Fruit fly (Drosophila melanogaster) whole organism, embryonic: Measurements from ENCODE around the gene CG42536.

ENCODE experiments used
- Bgb ChIP-seq: fragments of 200-800 bp; sonication (Bioruptor generic); IDR thresholded peaks from 2 replicates; pipeline ENCODE4 v1.3.6; 2022; ENCODE audit warnings: missing biosample characterization, missing genetic modification characterization; ENCODE audit not compliant: partially characterized antibody
- CG10274 ChIP-seq: fragments of 200-800 bp; sonication (Bioruptor generic); optimal IDR thresholded peaks from 3 replicates; lab custom pipeline; 2017; ENCODE audit warnings: missing biosample characterization, mild to moderate bottlenecking, missing genetic modification characterization
- CG10366 ChIP-seq: fragments of 200-800 bp; sonication (Bioruptor generic); IDR thresholded peaks from 2 replicates; pipeline ENCODE4 v1.3.6; 2022; ENCODE audit warnings: missing biosample characterization, missing genetic modification characterization
- CG10959 ChIP-seq: fragments of 200-800 bp; sonication (Bioruptor generic); IDR thresholded peaks from 2 replicates; pipeline ENCODE4 v1.3.6; 2022; ENCODE audit warnings: missing biosample characterization, missing genetic modification characterization
- CG13287 ChIP-seq: fragments of 200-800 bp; sonication (Bioruptor generic); IDR thresholded peaks from 2 replicates; pipeline ENCODE4 v1.3.6; 2022; ENCODE audit warnings: missing biosample characterization, missing genetic modification characterization; ENCODE audit not compliant: partially characterized antibody
- CG14441 ChIP-seq: fragments of 200-800 bp; sonication (Bioruptor generic); IDR thresholded peaks from 2 replicates; pipeline ENCODE4 v1.3.6; 2022; ENCODE audit warnings: missing biosample characterization, missing genetic modification characterization
- CG1529 ChIP-seq: fragments of 200-800 bp; sonication (Bioruptor generic); optimal IDR thresholded peaks from 3 replicates; lab custom pipeline; 2018; ENCODE audit warnings: missing biosample characterization, missing genetic modification characterization
- CG15479 ChIP-seq: fragments of 200-800 bp; sonication (Bioruptor generic); optimal IDR thresholded peaks from 3 replicates; lab custom pipeline; 2019; ENCODE audit warnings: missing biosample characterization, mild to moderate bottlenecking, missing genetic modification characterization, moderate library complexity
- CG17328 ChIP-seq: fragments of 200-800 bp; sonication (Bioruptor generic); IDR thresholded peaks from 2 replicates; pipeline ENCODE4 v1.3.6; 2022; ENCODE audit warnings: missing biosample characterization, missing genetic modification characterization
- CG18262 ChIP-seq: fragments of 200-800 bp; optimal IDR thresholded peaks from 3 replicates; lab custom pipeline; 2019; ENCODE audit warnings: missing biosample characterization, mild to moderate bottlenecking, missing genetic modification characterization, moderate library complexity
- CG34224 ChIP-seq: fragments of 200-800 bp; sonication (Bioruptor generic); IDR thresholded peaks from 3 replicates; pipeline ENCODE4 v1.3.6; 2022; ENCODE audit warnings: missing biosample characterization, missing genetic modification characterization; ENCODE audit not compliant: partially characterized antibody
- CG43689 ChIP-seq: fragments of 200-800 bp; sonication (Bioruptor generic); IDR thresholded peaks from 2 replicates; pipeline ENCODE4 v1.3.6; 2022; ENCODE audit warnings: missing biosample characterization, missing genetic modification characterization
- CG4820 ChIP-seq: fragments of 200-800 bp; sonication (Bioruptor generic); optimal IDR thresholded peaks from 3 replicates; lab custom pipeline; 2016; ENCODE audit warnings: missing biosample characterization, missing genetic modification characterization
- CG6175 ChIP-seq: fragments of 200-800 bp; sonication (Bioruptor generic); IDR thresholded peaks from 3 replicates; pipeline ENCODE4 v1.3.6; 2022; ENCODE audit warnings: missing biosample characterization, missing genetic modification characterization
- CG7987 ChIP-seq: fragments of 200-800 bp; sonication (Bioruptor generic); optimal IDR thresholded peaks from 2 replicates; lab custom pipeline; 2018; ENCODE audit warnings: missing biosample characterization, mild to moderate bottlenecking, missing genetic modification characterization, moderate library complexity
- Ets65A ChIP-seq: fragments of 200-800 bp; sonication (Bioruptor generic); peaks from one replicate; lab custom pipeline; 2016; ENCODE audit warnings: missing biosample characterization, missing genetic modification characterization
- H2.0 ChIP-seq: fragments of 200-800 bp; sonication (Bioruptor generic); IDR thresholded peaks from 2 replicates; pipeline ENCODE4 v1.3.6; 2022; ENCODE audit warnings: missing biosample characterization, missing genetic modification characterization
- HLHmδ ChIP-seq: fragments of 200-800 bp; sonication (Bioruptor generic); optimal IDR thresholded peaks from 2 replicates; lab custom pipeline; 2018; ENCODE audit warnings: missing biosample characterization, mild to moderate bottlenecking, missing genetic modification characterization, moderate library complexity
- Hsf ChIP-seq: fragments of 200-800 bp; sonication (Bioruptor generic); optimal IDR thresholded peaks from 3 replicates; lab custom pipeline; 2016; ENCODE audit warnings: missing biosample characterization, missing genetic modification characterization
- Lpt ChIP-seq: fragments of >200 bp; optimal IDR thresholded peaks from 2 replicates; lab custom pipeline; 2018; ENCODE audit warnings: missing biosample characterization, missing genetic modification characterization
- NC2β ChIP-seq: fragments of 200-800 bp; sonication (Bioruptor generic); optimal IDR thresholded peaks from 2 replicates; lab custom pipeline; 2016; ENCODE audit warnings: missing biosample characterization, missing genetic modification characterization
- Sin3A ChIP-seq: fragments of >200 bp; optimal IDR thresholded peaks from 2 replicates; lab custom pipeline; 2018
- Trl ChIP-seq, 3 experiments: fragments of >200 bp in 2 of 3; fragments of 200-800 bp in 1 of 3; sonication (Bioruptor generic) in 1 of 3; optimal IDR thresholded peaks; 2 replicates in 1 of 3; 3 replicates in 2 of 3; lab custom pipeline; 2016 to 2017; ENCODE audit warnings: missing biosample characterization in 1 of 3, missing genetic modification characterization in 1 of 3
- cato ChIP-seq: fragments of 200-800 bp; sonication (Bioruptor generic); optimal IDR thresholded peaks from 2 replicates; lab custom pipeline; 2016; ENCODE audit warnings: missing biosample characterization, missing genetic modification characterization, borderline replicate concordance
- chinmo ChIP-seq: fragments of 200-800 bp; sonication (Bioruptor generic); IDR thresholded peaks from 4 replicates; pipeline ENCODE4 v1.3.6; 2022; ENCODE audit warnings: missing biosample characterization, missing genetic modification characterization; ENCODE audit not compliant: partially characterized antibody
- chn ChIP-seq: fragments of 200-800 bp; sonication (Bioruptor generic); optimal IDR thresholded peaks from 2 replicates; lab custom pipeline; 2016; ENCODE audit warnings: missing biosample characterization, missing genetic modification characterization
- crol ChIP-seq: fragments of 200-800 bp; sonication (Bioruptor generic); IDR thresholded peaks from 2 replicates; pipeline ENCODE4 v1.3.6; 2022; ENCODE audit warnings: missing biosample characterization, missing genetic modification characterization
- crp ChIP-seq, 2 experiments: fragments of 200-800 bp; sonication (Bioruptor generic); optimal IDR thresholded peaks; 2 replicates in 1 of 2; 3 replicates in 1 of 2; lab custom pipeline; 2017; ENCODE audit warnings: missing biosample characterization in 2 of 2, missing genetic modification characterization in 2 of 2, mild to moderate bottlenecking in 1 of 2, moderate library complexity in 1 of 2
- cwo ChIP-seq: fragments of 200-800 bp; sonication (Bioruptor generic); optimal IDR thresholded peaks from 3 replicates; lab custom pipeline; 2017; ENCODE audit warnings: missing biosample characterization, missing genetic modification characterization, mild to moderate bottlenecking, moderate library complexity, missing genetic modification reagents
- dati ChIP-seq: fragments of 200-800 bp; sonication (Bioruptor generic); IDR thresholded peaks from 2 replicates; pipeline ENCODE4 v1.3.6; 2022; ENCODE audit warnings: missing biosample characterization, missing genetic modification characterization
- dpn ChIP-seq, 2 experiments: fragments of 200-800 bp; sonication (Bioruptor generic); optimal IDR thresholded peaks; 3 replicates each; lab custom pipeline; 2016; ENCODE audit warnings: missing biosample characterization in 2 of 2, missing genetic modification characterization in 2 of 2
- gsb ChIP-seq: fragments of 200-800 bp; sonication (Bioruptor generic); IDR thresholded peaks from 2 replicates; pipeline ENCODE4 v1.3.6; 2022; ENCODE audit warnings: missing biosample characterization, missing genetic modification characterization
- hth ChIP-seq: fragments of >200 bp; optimal IDR thresholded peaks from 2 replicates; lab custom pipeline; 2017; ENCODE audit warnings: inconsistent platforms
- ind ChIP-seq: fragments of 200-800 bp; sonication (Bioruptor generic); optimal IDR thresholded peaks from 3 replicates; lab custom pipeline; 2016; ENCODE audit warnings: missing biosample characterization, missing genetic modification characterization
- kay ChIP-seq: fragments of 200-800 bp; sonication (Bioruptor generic); optimal IDR thresholded peaks from 2 replicates; lab custom pipeline; 2016; ENCODE audit warnings: missing biosample characterization, missing genetic modification characterization
- pan ChIP-seq, 4 experiments: fragments of >200 bp in 3 of 4; fragments of 200-800 bp in 1 of 4; sonication (Bioruptor generic) in 1 of 4; optimal IDR thresholded peaks in 3 of 4; IDR thresholded peaks in 1 of 4; 2 replicates each; pipeline versions ENCODE4 v1.3.6 to Lab custom; 2017 to 2022; ENCODE audit warnings: missing biosample characterization in 2 of 4, missing genetic modification characterization in 2 of 4, mixed read lengths in 1 of 4
- repo ChIP-seq: fragments of 200-800 bp; sonication (Bioruptor generic); optimal IDR thresholded peaks from 2 replicates; lab custom pipeline; 2016; ENCODE audit warnings: missing biosample characterization, missing genetic modification characterization
- slou ChIP-seq: fragments of 200-800 bp; sonication (Bioruptor generic); optimal IDR thresholded peaks from 3 replicates; lab custom pipeline; 2016; ENCODE audit warnings: missing biosample characterization, missing genetic modification characterization
- sug ChIP-seq: fragments of 200-800 bp; optimal IDR thresholded peaks from 2 replicates; lab custom pipeline; 2019; ENCODE audit warnings: missing biosample characterization, mild to moderate bottlenecking, missing genetic modification characterization, moderate library complexity
- tap ChIP-seq: fragments of 200-800 bp; optimal IDR thresholded peaks from 3 replicates; lab custom pipeline; 2019; ENCODE audit warnings: missing biosample characterization, mild to moderate bottlenecking, missing genetic modification characterization, moderate library complexity
- tgo ChIP-seq: fragments of 200-800 bp; sonication (Bioruptor generic); IDR thresholded peaks from 3 replicates; pipeline ENCODE4 v1.3.6; 2022; ENCODE audit warnings: missing biosample characterization, missing genetic modification characterization
- unc-4 ChIP-seq: fragments of 200-800 bp; sonication (Bioruptor generic); IDR thresholded peaks from 2 replicates; pipeline ENCODE4 v1.3.6; 2022; ENCODE audit warnings: missing biosample characterization, missing genetic modification characterization; ENCODE audit not compliant: partially characterized antibody
- usp ChIP-seq: fragments of >200 bp; optimal IDR thresholded peaks from 2 replicates; lab custom pipeline; 2017; ENCODE audit warnings: missing biosample characterization, missing genetic modification characterization
- zen2 ChIP-seq: fragments of 200-800 bp; sonication (Bioruptor generic); IDR thresholded peaks from 3 replicates; pipeline ENCODE4 v1.3.6; 2022; ENCODE audit warnings: missing biosample characterization, missing genetic modification characterization; ENCODE audit not compliant: partially characterized antibody

CG42536 gene

dm6 chr3L:10658362-10659127 is 28.7 kb upstream of the CG42536 start:
- peak; percentile 21 for TF ChIP-seq sug (tag; lab: Kevin White, UChicago)
- TF ChIP-seq crol (GFP tag; lab: Robert Waterston, UW) = no peak
- TF ChIP-seq Hsf = no peak
- TF ChIP-seq chinmo (GFP tag; lab: Robert Waterston, UW) = 0 out of 4 replicates have a peak, but pooled peaks have one; percentile 43
- no peak for TF ChIP-seq HLHmδ (GFP tag; lab: Kevin White, UChicago)
- no peak for TF ChIP-seq CG15479 (GFP tag; lab: Kevin White, UChicago)
- peak; percentile 56 to 73 for TF ChIP-seq Trl (optimal IDR thresholded peaks at IDR 0.05; lab: Kevin White, UChicago)
- TF ChIP-seq Trl (GFP tag; optimal IDR thresholded peaks at IDR 0.05; lab: Kevin White, UChicago) = no peak
- peak; percentile 68 for TF ChIP-seq cwo (GFP tag; lab: Kevin White, UChicago)

- 0 out of 2 replicates have a peak, but pooled peaks have one; percentile 14 for TF ChIP-seq Bgb (GFP tag; lab: Robert Waterston, UW)
- peak; percentile 11; the same call in 1 of the 2 replicates for TF ChIP-seq crol (GFP tag; lab: Robert Waterston, UW)
- TF ChIP-seq tgo (GFP tag; lab: Robert Waterston, UW) = no peak
- no peak for TF ChIP-seq ind (GFP tag; lab: Kevin White, UChicago)
- TF ChIP-seq Ets65A = peak; percentile 80
- TF ChIP-seq CG43689 (GFP tag; lab: Robert Waterston, UW) = 0 out of 2 replicates have a peak, but pooled peaks have one; percentile 9
Observed at dm6 chr3L:10657311-10657710, 27.4 kb upstream of the CG42536 start.

dm6 chr3L:10656451-10657198 is 26.8 kb upstream of the CG42536 start:
- TF ChIP-seq cato = peak; percentile 52
- peak; percentile 26 for TF ChIP-seq slou (GFP tag; lab: Kevin White, UChicago)
- TF ChIP-seq tap (tag; lab: Kevin White, UChicago) = peak; percentile 23
- no peak for TF ChIP-seq hth (lab: Kevin White, UChicago)
- no peak for TF ChIP-seq Lpt (GFP tag; lab: Kevin White, UChicago)
- TF ChIP-seq dpn (GFP tag; optimal IDR thresholded peaks at IDR 0.05; lab: Kevin White, UChicago) = peak; percentile 32 to 62
- TF ChIP-seq unc-4 (GFP tag; lab: Robert Waterston, UW) = no peak
- TF ChIP-seq kay (GFP tag; lab: Kevin White, UChicago) = peak; percentile 45
- peak; percentile 67 for TF ChIP-seq CG1529 (GFP tag; lab: Kevin White, UChicago)
- TF ChIP-seq CG14441 (GFP tag; lab: Robert Waterston, UW) = peak; percentile 20; the same call in 1 of the 2 replicates
- TF ChIP-seq usp (GFP tag; lab: Kevin White, UChicago) = no peak
- no peak for TF ChIP-seq CG6175
- 0 out of 2 replicates have a peak, but pooled peaks have one; percentile 15 for TF ChIP-seq CG10366
- peak; percentile 11 for TF ChIP-seq repo (GFP tag; lab: Kevin White, UChicago)
- no peak for TF ChIP-seq dati (GFP tag; lab: Robert Waterston, UW)
- TF ChIP-seq Sin3A (lab: Kevin White, UChicago) = no peak
- peak; percentile 90 for TF ChIP-seq CG7987 (GFP tag; lab: Kevin White, UChicago)
- TF ChIP-seq CG10274 (GFP tag; lab: Kevin White, UChicago) = peak; percentile 29
- TF ChIP-seq gsb (GFP tag; lab: Robert Waterston, UW) = no peak
- no peak for TF ChIP-seq CG17328 (GFP tag; lab: Robert Waterston, UW)
- TF ChIP-seq NC2β (GFP tag; lab: Kevin White, UChicago) = peak; percentile 61
- TF ChIP-seq chn (GFP tag; lab: Kevin White, UChicago) = peak; percentile 21
- peak; percentile 44 for TF ChIP-seq CG18262
- no peak for TF ChIP-seq H2.0 (GFP tag; lab: Robert Waterston, UW)
- TF ChIP-seq CG13287 (GFP tag; lab: Robert Waterston, UW) = no peak
- no peak for TF ChIP-seq CG34224 (GFP tag; lab: Robert Waterston, UW)
- TF ChIP-seq CG4820 (GFP tag; lab: Kevin White, UChicago) = peak; percentile 10
- no peak for TF ChIP-seq CG10959 (GFP tag; lab: Robert Waterston, UW)
- TF ChIP-seq pan (optimal IDR thresholded peaks at IDR 0.05; lab: Kevin White, UChicago) = no peak
- peak in 1 of 2 experiments; percentile 62 for TF ChIP-seq pan (GFP tag; optimal IDR thresholded peaks at IDR 0.05 in 1 of 2, IDR thresholded peaks at IDR 0.05 in 1 of 2)
- peak in 1 of 2 experiments; percentile 12 for TF ChIP-seq crp (GFP tag; optimal IDR thresholded peaks at IDR 0.05; lab: Kevin White, UChicago)
- TF ChIP-seq zen2 (GFP tag; lab: Robert Waterston, UW) = no peak
